Worm (Caenorhabditis elegans): ENCODE measurements around the gene fbxa-111.

fbxa-111 gene

ce11 chrV:16921952-16922351, 27.6 kb downstream of the fbxa-111 start, which contains the start of gene Y102A5C.4:
TSS of gene Y102A5C.4 (plus strand) at chrV:16922252.
- TF ChIP-seq odd-2 (tag; optimal IDR thresholded peaks at IDR 0.05) (no peak), tbx-2 (tag; optimal IDR thresholded peaks at IDR 0.05) (no peak), C38D4.7 (GFP tag; optimal IDR thresholded peaks at IDR 0.05) (no peak), hlh-15 (tag; optimal IDR thresholded peaks at IDR 0.05) (no peak), sox-2 (GFP tag; IDR thresholded peaks at IDR 0.05) (no peak), dmd-4 (tag; optimal IDR thresholded peaks at IDR 0.05; ENCODE audit: borderline replicate concordance) (no peak), eyg-1 (tag; optimal IDR thresholded peaks at IDR 0.05) (no peak), fkh-10 (GFP tag; optimal IDR thresholded peaks at IDR 0.05) (no peak)

ce11 chrV:16919675-16920074, 29.8 kb downstream of the fbxa-111 start:
- no peak for TF ChIP-seq odd-2 (tag; optimal IDR thresholded peaks at IDR 0.05)
- TF ChIP-seq lim-6 (tag; optimal IDR thresholded peaks at IDR 0.05), result no peak
- no peak for TF ChIP-seq ceh-31 (tag; optimal IDR thresholded peaks at IDR 0.05)
- TF ChIP-seq pros-1 (tag; optimal IDR thresholded peaks at IDR 0.05), result no peak
- no peak for TF ChIP-seq ahr-1 (tag; optimal IDR thresholded peaks at IDR 0.05)
- TF ChIP-seq unc-86 (tag; optimal IDR thresholded peaks at IDR 0.05), result no peak
- no peak for TF ChIP-seq tbx-2 (tag; optimal IDR thresholded peaks at IDR 0.05)
- no peak for TF ChIP-seq ets-4 (tag; optimal IDR thresholded peaks at IDR 0.05)
- TF ChIP-seq eyg-1 (tag; optimal IDR thresholded peaks at IDR 0.05), result no peak
- no peak for TF ChIP-seq ceh-48 (tag; optimal IDR thresholded peaks at IDR 0.05)
- no peak for TF ChIP-seq ceh-9 (tag; optimal IDR thresholded peaks at IDR 0.05)
- TF ChIP-seq ttx-3 (tag; optimal IDR thresholded peaks at IDR 0.05), result no peak
- no peak for TF ChIP-seq dmd-4 (tag; optimal IDR thresholded peaks at IDR 0.05; ENCODE audit: borderline replicate concordance)
- no peak for TF ChIP-seq T23F11.4 (GFP tag; optimal IDR thresholded peaks at IDR 0.05)
- TF ChIP-seq F13H6.1 (tag; optimal IDR thresholded peaks at IDR 0.05), result no peak
- no peak for TF ChIP-seq fkh-10 (GFP tag; optimal IDR thresholded peaks at IDR 0.05)

- TF ChIP-seq fkh-6 (tag; optimal IDR thresholded peaks at IDR 0.05) (no peak), gmeb-2 (tag; optimal IDR thresholded peaks at IDR 0.05) (no peak), fax-1 (tag; optimal IDR thresholded peaks at IDR 0.05) (no peak), hlh-6 (tag; optimal IDR thresholded peaks at IDR 0.05) (no peak), hlh-15 (tag; optimal IDR thresholded peaks at IDR 0.05) (no peak), mec-3 (tag; optimal IDR thresholded peaks at IDR 0.05; ENCODE audit: borderline replicate concordance) (no peak), pqm-1 (tag; optimal IDR thresholded peaks at IDR 0.05) (no peak), K09A11.1 (tag; optimal IDR thresholded peaks at IDR 0.05; ENCODE audit: insufficient read depth) (no peak), npax-4 (tag; optimal IDR thresholded peaks at IDR 0.05) (no peak), ets-4 (tag; optimal IDR thresholded peaks at IDR 0.05) (no peak), unc-55 (GFP tag; optimal IDR thresholded peaks at IDR 0.05) (no peak), Y22D7AL.16 (tag; optimal IDR thresholded peaks at IDR 0.05) (no peak), ttx-3 (tag; optimal IDR thresholded peaks at IDR 0.05) (no peak), unc-3 (GFP tag; conservative IDR thresholded peaks at IDR 0.05) (no peak), unc-3 (tag; optimal IDR thresholded peaks at IDR 0.05) (no peak), sox-4 (tag; optimal IDR thresholded peaks at IDR 0.05) (no peak), ceh-18 (tag; optimal IDR thresholded peaks at IDR 0.05) (no peak)
Measured at ce11 chrV:16918378-16918777, 31.1 kb downstream of the fbxa-111 start, which contains the start of the genes fbxa-206 and Y102A5C.2. TSS of gene fbxa-206 (minus strand) at chrV:16918478. TSS of gene Y102A5C.2 (plus strand) at chrV:16918731.

- TF ChIP-seq ceh-14 (tag; optimal IDR thresholded peaks at IDR 0.05) (no peak), nhr-232 (tag; optimal IDR thresholded peaks at IDR 0.05) (no peak), ceh-18 (tag; optimal IDR thresholded peaks at IDR 0.05) (no peak), ceh-24 (tag; optimal IDR thresholded peaks at IDR 0.05) (no peak), ceh-30 (tag; optimal IDR thresholded peaks at IDR 0.05) (no peak), ama-1 (optimal IDR thresholded peaks at IDR 0.05) (no peak), pat-9 (tag; optimal IDR thresholded peaks at IDR 0.05) (no peak), pqm-1 (tag; optimal IDR thresholded peaks at IDR 0.05) (no peak), lim-6 (tag; optimal IDR thresholded peaks at IDR 0.05) (no peak), ceh-48 (tag; optimal IDR thresholded peaks at IDR 0.05) (no peak), unc-3 (GFP tag; conservative IDR thresholded peaks at IDR 0.05) (no peak), unc-3 (tag; optimal IDR thresholded peaks at IDR 0.05) (no peak)
Measured at ce11 chrV:16916079-16916478, 33.4 kb downstream of the fbxa-111 start, which contains the start of gene F09C6.10. TSS of gene F09C6.10 (minus strand) at chrV:16916179.
